Worm (Caenorhabditis elegans) whole organism, L4/young adult: ENCODE measurements around the gene algn-3.

ENCODE experiments used
- W03F9.2 ChIP-seq: fragments of 150-350 bp; optimal IDR thresholded peaks from 2 replicates; lab custom pipeline; 2014; ENCODE audit warnings: missing biosample characterization, missing genetic modification characterization
- him-1 ChIP-seq: sonication (generic microtip); optimal IDR thresholded peaks from 2 replicates; lab custom pipeline; 2016; ENCODE audit warnings: missing genotype, missing genetic modification reagents, missing genetic modification characterization, missing compliant biosample characterization

ce11 chrII:14094590-14094989 lies 38.0 kb downstream of the algn-3 start, which contains the start of gene col-87:
- TF ChIP-seq him-1 (tag; lab: Kevin White, UChicago) (no peak), W03F9.2 (no peak)
